Worm (Caenorhabditis elegans): ENCODE results near the gene T12A2.21.

The T12A2.21 gene

DNA sequence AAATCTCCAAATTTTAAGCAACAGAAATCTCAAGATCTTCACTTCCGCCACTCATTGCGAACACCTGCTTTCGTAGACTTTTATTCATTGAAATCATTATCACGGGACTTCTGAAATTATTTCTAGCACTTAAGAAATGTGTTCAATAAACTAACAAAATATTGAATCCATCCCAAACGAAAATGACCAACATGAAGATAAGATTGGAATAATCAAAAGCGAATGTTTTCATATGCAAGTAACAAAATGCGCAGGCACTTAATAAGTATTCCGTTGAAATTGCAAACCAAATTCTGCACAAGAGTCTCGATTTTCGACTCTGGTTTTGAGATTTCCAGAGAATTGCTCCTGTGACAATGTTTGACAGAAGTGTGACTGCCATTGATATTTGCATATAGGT, 27.9 kb upstream of the T12A2.21 start, which contains the start of gene srg-5:
Gene srg-5, minus strand, starts transcription at position 101 of the 400 bp plus-strand sequence.
- no peak for TF ChIP-seq lsy-12 (tag; optimal IDR thresholded peaks at IDR 0.05)
- TF ChIP-seq nhr-43 (tag; optimal IDR thresholded peaks at IDR 0.05; ENCODE audit: poor library complexity, severe bottlenecking), result no peak

ce11 chrIII:6261985-6262384, 25.4 kb upstream of the T12A2.21 start, which contains the start of gene srg-4:
Gene srg-4 (minus strand): TSS chrIII:6262085.
- TF ChIP-seq egl-27 (tag; optimal IDR thresholded peaks at IDR 0.05), result no peak
- TF ChIP-seq ceh-9 (tag; optimal IDR thresholded peaks at IDR 0.05), result no peak
- no peak for TF ChIP-seq unc-39 (tag; optimal IDR thresholded peaks at IDR 0.05)
- TF ChIP-seq elt-1 (tag; optimal IDR thresholded peaks at IDR 0.05), result no peak
- no peak for TF ChIP-seq lin-39 (tag; optimal IDR thresholded peaks at IDR 0.05)
- no peak for TF ChIP-seq ztf-11 (tag; optimal IDR thresholded peaks at IDR 0.05)
- no peak for TF ChIP-seq nhr-11 (tag; optimal IDR thresholded peaks at IDR 0.05)
- no peak for TF ChIP-seq nhr-77 (tag; optimal IDR thresholded peaks at IDR 0.05)
- TF ChIP-seq fos-1 (tag; optimal IDR thresholded peaks at IDR 0.05), result no peak
- no peak for TF ChIP-seq nhr-237 (tag; optimal IDR thresholded peaks at IDR 0.05)
- TF ChIP-seq ceh-28 (tag; optimal IDR thresholded peaks at IDR 0.05), result no peak

DNA sequence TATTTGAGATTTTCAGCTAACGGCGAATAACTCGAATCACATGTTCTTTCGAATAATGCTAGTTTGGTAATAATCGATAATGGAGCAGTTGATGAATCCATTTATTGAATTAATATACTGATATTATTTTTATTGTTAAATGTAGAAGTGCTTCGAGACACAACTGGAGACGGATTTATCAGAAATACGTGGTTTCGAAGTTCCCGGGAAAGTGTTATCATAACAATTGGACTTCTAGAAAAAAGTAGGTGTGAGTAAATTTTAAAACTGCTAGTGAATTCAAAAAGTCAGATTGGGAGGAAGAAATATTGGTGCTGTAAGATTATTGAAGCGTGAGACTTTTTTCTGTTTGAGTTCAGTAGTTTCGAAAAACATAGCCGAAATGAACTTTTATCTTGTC, 23.6 kb upstream of the T12A2.21 start, which contains the start of gene srg-2:
Gene srg-2, minus strand, starts transcription at position 101 of the 400 bp plus-strand sequence.
- TF ChIP-seq elt-2 (tag; optimal IDR thresholded peaks at IDR 0.05) (no peak), elt-3 (tag; optimal IDR thresholded peaks at IDR 0.05) (no peak)

ce11 chrIII:6258262-6258661, 21.7 kb upstream of the T12A2.21 start, which contains the start of gene srg-1:
Gene srg-1 (minus strand): TSS chrIII:6258362.
- no peak for TF ChIP-seq elt-1 (tag; optimal IDR thresholded peaks at IDR 0.05)
- no peak for TF ChIP-seq elt-2 (tag; optimal IDR thresholded peaks at IDR 0.05)
- TF ChIP-seq fkh-10 (GFP tag; optimal IDR thresholded peaks at IDR 0.05), result no peak
- TF ChIP-seq nfya-1 (tag; optimal IDR thresholded peaks at IDR 0.05; ENCODE audit: insufficient read depth), result no peak
- no peak for TF ChIP-seq lin-15B (tag; optimal IDR thresholded peaks at IDR 0.05)

- TF ChIP-seq ztf-11 (tag; optimal IDR thresholded peaks at IDR 0.05) (no peak), lin-39 (tag; optimal IDR thresholded peaks at IDR 0.05) (no peak), snpc-4 (tag; optimal IDR thresholded peaks at IDR 0.05) (no peak), R02D3.7 (tag; optimal IDR thresholded peaks at IDR 0.05) (no peak), skn-1 (tag; optimal IDR thresholded peaks at IDR 0.05) (no peak), nhr-12 (tag; optimal IDR thresholded peaks at IDR 0.05) (no peak), nhr-11 (tag; optimal IDR thresholded peaks at IDR 0.05) (no peak), ceh-9 (tag; optimal IDR thresholded peaks at IDR 0.05) (no peak), hmg-11 (tag; optimal IDR thresholded peaks at IDR 0.05) (no peak), jun-1 (tag; optimal IDR thresholded peaks at IDR 0.05) (no peak)
Observed at ce11 chrIII:6256675-6257074, 20.1 kb upstream of the T12A2.21 start, which contains the start of gene srg-9. Gene srg-9 (minus strand): TSS chrIII:6256775.

ce11 chrIII:6254737-6255136, 18.2 kb upstream of the T12A2.21 start, which contains the start of gene srg-8:
Gene srg-8 (minus strand): TSS chrIII:6254837.
- no peak for TF ChIP-seq ama-1 (optimal IDR thresholded peaks at IDR 0.05)
- TF ChIP-seq elt-3 (tag; optimal IDR thresholded peaks at IDR 0.05), result no peak
- no peak for TF ChIP-seq lsy-12 (tag; optimal IDR thresholded peaks at IDR 0.05)
- no peak for TF ChIP-seq nhr-12 (tag; optimal IDR thresholded peaks at IDR 0.05)
- TF ChIP-seq ZK546.5 (tag; optimal IDR thresholded peaks at IDR 0.05), result no peak
- TF ChIP-seq lin-15B (tag; optimal IDR thresholded peaks at IDR 0.05), result no peak
- TF ChIP-seq nhr-28 (tag; optimal IDR thresholded peaks at IDR 0.05), result no peak
- no peak for TF ChIP-seq fkh-10 (GFP tag; optimal IDR thresholded peaks at IDR 0.05)
- TF ChIP-seq mdl-1 (tag; optimal IDR thresholded peaks at IDR 0.05), result no peak
- no peak for TF ChIP-seq R02D3.7 (tag; optimal IDR thresholded peaks at IDR 0.05)
- TF ChIP-seq jun-1 (tag; optimal IDR thresholded peaks at IDR 0.05), result no peak

- no peak for TF ChIP-seq nhr-23 (tag; optimal IDR thresholded peaks at IDR 0.05)
- no peak for TF ChIP-seq lin-15B (tag; optimal IDR thresholded peaks at IDR 0.05)
- TF ChIP-seq egl-27 (tag; optimal IDR thresholded peaks at IDR 0.05), result no peak
- no peak for TF ChIP-seq pqm-1 (tag; optimal IDR thresholded peaks at IDR 0.05)
- no peak for TF ChIP-seq ama-1 (optimal IDR thresholded peaks at IDR 0.05)
- TF ChIP-seq zag-1 (tag; optimal IDR thresholded peaks at IDR 0.05), result no peak
- no peak for TF ChIP-seq ceh-16 (tag; optimal IDR thresholded peaks at IDR 0.05)
- no peak for TF ChIP-seq mdl-1 (tag; optimal IDR thresholded peaks at IDR 0.05)
- no peak for TF ChIP-seq lsy-12 (tag; optimal IDR thresholded peaks at IDR 0.05)
- TF ChIP-seq nhr-76 (tag; optimal IDR thresholded peaks at IDR 0.05), result no peak
- TF ChIP-seq ceh-9 (tag; optimal IDR thresholded peaks at IDR 0.05), result no peak
- TF ChIP-seq daf-12 (tag; optimal IDR thresholded peaks at IDR 0.05), result no peak
- no peak for TF ChIP-seq ceh-28 (tag; optimal IDR thresholded peaks at IDR 0.05)
- no peak for TF ChIP-seq nhr-28 (tag; optimal IDR thresholded peaks at IDR 0.05)
Observed at ce11 chrIII:6251511-6251910, 15.0 kb upstream of the T12A2.21 start, which contains the start of gene amdh-1. Gene amdh-1 (plus strand): TSS chrIII:6251811.
